Fruit fly (Drosophila melanogaster): ENCODE results near the gene CG7131.

DNA sequence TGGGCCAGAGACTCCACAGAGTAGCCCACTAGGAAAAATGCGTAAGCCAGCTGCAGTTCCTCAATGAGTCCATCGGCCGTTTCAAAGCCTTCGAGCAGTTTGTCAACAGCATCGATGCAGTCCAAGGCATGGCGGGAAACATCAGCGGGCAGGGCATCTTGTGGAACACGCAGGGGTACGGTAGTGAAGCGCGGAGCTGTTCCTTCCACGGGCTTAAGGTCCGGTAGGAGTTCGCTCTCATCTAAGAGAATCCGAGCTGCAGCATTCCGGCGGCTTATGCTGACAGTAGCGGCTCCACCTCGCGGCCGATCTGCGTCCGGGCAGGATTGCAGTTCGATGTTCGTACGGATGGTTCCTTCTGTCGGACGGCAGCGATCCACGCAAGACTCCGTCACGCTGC is 36.7 kb downstream of the CG7131 start:
- TF ChIP-seq Hr96 (GFP tag; optimal IDR thresholded peaks at IDR 0.05) (no peak), kay (GFP tag; ENCODE audit: borderline replicate concordance) (no peak), bab1 (GFP tag; optimal IDR thresholded peaks at IDR 0.05) (no peak), Clk (GFP tag; optimal IDR thresholded peaks at IDR 0.05) (no peak), toe (GFP tag; optimal IDR thresholded peaks at IDR 0.05) (no peak), Mnt (GFP tag; optimal IDR thresholded peaks at IDR 0.05) (no peak), Crg-1 (GFP tag; optimal IDR thresholded peaks at IDR 0.05) (no peak), CG1620 (GFP tag; optimal IDR thresholded peaks at IDR 0.05) (no peak), CG33017 (tag; optimal IDR thresholded peaks at IDR 0.05) (no peak), CG11617 (GFP tag; optimal IDR thresholded peaks at IDR 0.05) (no peak)
